Fruit fly (Drosophila melanogaster): ENCODE results near the gene TAF1B.
A peak's percentile ranks its signal among the peaks of the same experiment; 100 is the strongest.

TAF1B gene

dm6 chr3R:10109938-10110337 is 34.0 kb downstream of the TAF1B start, which contains the start of gene Fmr1 (continued):
- TF ChIP-seq org-1 (GFP tag; optimal IDR thresholded peaks at IDR 0.05) (no peak), CG7786 (GFP tag; optimal IDR thresholded peaks at IDR 0.05) (peak; percentile 48), crol (GFP tag; IDR thresholded peaks at IDR 0.05) (no peak), ken (GFP tag; IDR thresholded peaks at IDR 0.05) (no peak), CG11696 (GFP tag; IDR thresholded peaks at IDR 0.05) (no peak), Ets65A (GFP tag) (peak; percentile 96), CG9932 (GFP tag; IDR thresholded peaks at IDR 0.05) (peak; percentile 79)

dm6 chr3R:10109212-10109880 is 34.6 kb downstream of the TAF1B start:
- TF ChIP-seq CG34224 (GFP tag; IDR thresholded peaks at IDR 0.05; ENCODE audit: partially characterized antibody) (peak; percentile 54; the same call in 1 of the 3 replicates), CG3065 (GFP tag; optimal IDR thresholded peaks at IDR 0.05) (no peak), CG31441 (GFP tag; IDR thresholded peaks at IDR 0.05) (peak; percentile 23; the same call in 1 of the 2 replicates), Deaf1 (tag; optimal IDR thresholded peaks at IDR 0.05) (peak; percentile 89), Sox100B (GFP tag; optimal IDR thresholded peaks at IDR 0.05) (no peak), CG4282 (GFP tag; optimal IDR thresholded peaks at IDR 0.05) (no peak), ap (GFP tag; IDR thresholded peaks at IDR 0.05) (no peak), CG13894 (tag; optimal IDR thresholded peaks at IDR 0.05) (no peak), gcm (GFP tag; optimal IDR thresholded peaks at IDR 0.05) (peak; percentile 32), Dp (GFP tag; optimal IDR thresholded peaks at IDR 0.05) (no peak), CG2875 (GFP tag; optimal IDR thresholded peaks at IDR 0.05) (no peak), Meics (GFP tag; optimal IDR thresholded peaks at IDR 0.05) (no peak), Dfd (GFP tag; optimal IDR thresholded peaks at IDR 0.05) (no peak), CG4820 (GFP tag; optimal IDR thresholded peaks at IDR 0.05) (no peak), slp2 (GFP tag; optimal IDR thresholded peaks at IDR 0.05) (no peak), prd (optimal IDR thresholded peaks at IDR 0.05) (no peak), prd (GFP tag; IDR thresholded peaks at IDR 0.05) (0 out of 3 replicates have a peak, but pooled peaks have one; percentile 16), h (optimal IDR thresholded peaks at IDR 0.05) (no peak), CG4854 (GFP tag; optimal IDR thresholded peaks at IDR 0.05) (no peak), CG1792 (GFP tag; optimal IDR thresholded peaks at IDR 0.05) (no peak), pan (optimal IDR thresholded peaks at IDR 0.05) (no peak), pan (GFP tag; optimal IDR thresholded peaks at IDR 0.05 in 1 of 2, IDR thresholded peaks at IDR 0.05 in 1 of 2) (peak in 1 of 2 experiments; percentile 34), onecut (GFP tag; IDR thresholded peaks at IDR 0.05) (peak; percentile 56; the same call in 1 of the 2 replicates), TFAM (GFP tag; optimal IDR thresholded peaks at IDR 0.05) (no peak), cg (GFP tag; optimal IDR thresholded peaks at IDR 0.05) (peak; percentile 97), vvl (GFP tag; IDR thresholded peaks at IDR 0.05) (peak; percentile 84), Hsf (GFP tag; optimal IDR thresholded peaks at IDR 0.05) (no peak), CG8281 (tag; optimal IDR thresholded peaks at IDR 0.05) (no peak), pita (GFP tag; optimal IDR thresholded peaks at IDR 0.05) (no peak), CG4617 (GFP tag; optimal IDR thresholded peaks at IDR 0.05; ENCODE audit: borderline replicate concordance) (no peak), CG31224 (GFP tag; IDR thresholded peaks at IDR 0.05) (no peak), dmrt11E (tag; optimal IDR thresholded peaks at IDR 0.05) (no peak), disco-r (GFP tag; optimal IDR thresholded peaks at IDR 0.05) (no peak), zen (tag; optimal IDR thresholded peaks at IDR 0.05) (no peak), btn (GFP tag; optimal IDR thresholded peaks at IDR 0.05) (no peak), wdn (GFP tag; IDR thresholded peaks at IDR 0.05) (0 out of 2 replicates have a peak, but pooled peaks have one; percentile 15), CG31388 (GFP tag; optimal IDR thresholded peaks at IDR 0.05) (no peak), sqz (GFP tag; optimal IDR thresholded peaks at IDR 0.05) (peak; percentile 78), seq (GFP tag; IDR thresholded peaks at IDR 0.05) (no peak; the same call in 1 of the 2 replicates), YL-1 (GFP tag; optimal IDR thresholded peaks at IDR 0.05) (peak; percentile 1), Dbx (GFP tag; IDR thresholded peaks at IDR 0.05) (peak; percentile 54; the same call in 2 of the 3 replicates), MBD-R2 (GFP tag; IDR thresholded peaks at IDR 0.05) (peak; percentile 26; the same call in 1 of the 2 replicates), insv (GFP tag; optimal IDR thresholded peaks at IDR 0.05) (peak; percentile 94 to 95)
